Worm (Caenorhabditis elegans): Measurements from ENCODE around the gene ppk-3.

Gene ppk-3

ce11 chrX:12928753-12929152 is 46.7 kb downstream of the ppk-3 start:
- TF ChIP-seq fos-1 (tag; optimal IDR thresholded peaks at IDR 0.05) (peak; percentile 32), mab-5 (tag; optimal IDR thresholded peaks at IDR 0.05) (no peak)

- TF ChIP-seq peb-1 (tag; optimal IDR thresholded peaks at IDR 0.05) (no peak), nhr-129 (tag; optimal IDR thresholded peaks at IDR 0.05) (no peak), unc-55 (GFP tag; optimal IDR thresholded peaks at IDR 0.05) (peak; percentile 35), aly-2 (tag; optimal IDR thresholded peaks at IDR 0.05) (no peak), ZK546.5 (tag; optimal IDR thresholded peaks at IDR 0.05) (no peak)
Observed at ce11 chrX:12926998-12927397, 48.4 kb downstream of the ppk-3 start.

Data from whole organism, L2 larva.